Fruit fly (Drosophila melanogaster) whole organism, embryonic: ENCODE data around the gene CG16959.

ENCODE experiments used
- Bgb ChIP-seq: fragments of 200-800 bp; sonication (Bioruptor generic); IDR thresholded peaks from 2 replicates; pipeline ENCODE4 v1.3.6; 2022; ENCODE audit warnings: missing biosample characterization, missing genetic modification characterization; ENCODE audit not compliant: partially characterized antibody
- CG13775 ChIP-seq: fragments of 200-800 bp; sonication (Bioruptor generic); optimal IDR thresholded peaks from 3 replicates; lab custom pipeline; 2017; ENCODE audit warnings: missing biosample characterization, mild to moderate bottlenecking, missing genetic modification characterization
- CG17359 ChIP-seq: fragments of 200-800 bp; sonication (Bioruptor generic); optimal IDR thresholded peaks from 3 replicates; lab custom pipeline; 2018; ENCODE audit warnings: missing biosample characterization, mild to moderate bottlenecking, missing genetic modification characterization, moderate library complexity
- Oaz ChIP-seq: fragments of 200-800 bp; sonication (Bioruptor generic); IDR thresholded peaks from 2 replicates; pipeline ENCODE4 v1.3.6; 2022; ENCODE audit warnings: missing biosample characterization, missing genetic modification characterization
- Oli ChIP-seq: fragments of 200-800 bp; sonication (Bioruptor generic); optimal IDR thresholded peaks from 2 replicates; lab custom pipeline; 2018; ENCODE audit warnings: missing biosample characterization, mild to moderate bottlenecking, missing genetic modification characterization, moderate library complexity
- disco-r ChIP-seq: fragments of 200-800 bp; sonication (Bioruptor generic); optimal IDR thresholded peaks from 2 replicates; lab custom pipeline; 2016; ENCODE audit warnings: missing biosample characterization, missing genetic modification characterization
- dysf ChIP-seq: fragments of 200-800 bp; sonication (Bioruptor generic); IDR thresholded peaks from 3 replicates; pipeline ENCODE4 v1.3.6; 2022; ENCODE audit warnings: missing biosample characterization, missing genetic modification characterization
- seq ChIP-seq: fragments of 200-800 bp; sonication (Bioruptor generic); IDR thresholded peaks from 2 replicates; pipeline ENCODE4 v1.3.6; 2022; ENCODE audit warnings: missing biosample characterization, missing genetic modification characterization
- vfl ChIP-seq: fragments of 200-800 bp; sonication (Bioruptor generic); optimal IDR thresholded peaks from 2 replicates; lab custom pipeline; 2016; ENCODE audit warnings: missing biosample characterization, missing genetic modification characterization

dm6 chr3L:15107776-15108379 is 17.2 kb downstream of the CG16959 start:
- no peak for TF ChIP-seq disco-r (GFP tag; lab: Kevin White, UChicago)
- TF ChIP-seq CG17359 (tag; lab: Kevin White, UChicago): peak; percentile 54
- TF ChIP-seq Oli (tag; lab: Kevin White, UChicago): peak; percentile 63
- no peak for TF ChIP-seq seq (GFP tag; lab: Robert Waterston, UW)
- TF ChIP-seq dysf (GFP tag; lab: Robert Waterston, UW): no peak
- TF ChIP-seq Oaz (GFP tag; lab: Robert Waterston, UW): no peak
- no peak for TF ChIP-seq Bgb
- peak; percentile 25 for TF ChIP-seq CG13775 (GFP tag; lab: Kevin White, UChicago)
- no peak for TF ChIP-seq vfl
